Fruit fly (Drosophila melanogaster) whole organism, embryonic: ENCODE results near the gene Ts.
A peak's percentile ranks its signal among the peaks of the same experiment; 100 is the strongest.

Source experiments
- Awh ChIP-seq: fragments of 200-800 bp; sonication (Bioruptor generic); IDR thresholded peaks from 2 replicates; pipeline ENCODE4, ENCODE4 v1.3.6; 2022; ENCODE audit warnings: missing biosample characterization, missing genetic modification characterization
- CG11456 ChIP-seq: fragments of 200-800 bp; sonication (Bioruptor generic); IDR thresholded peaks from 3 replicates; pipeline ENCODE4 v1.3.6; 2022; ENCODE audit warnings: missing biosample characterization, missing genetic modification characterization
- CG12391 ChIP-seq: fragments of 200-800 bp; sonication (Bioruptor generic); optimal IDR thresholded peaks from 3 replicates; lab custom pipeline; 2018; ENCODE audit warnings: missing biosample characterization, mild to moderate bottlenecking, missing genetic modification characterization, moderate library complexity
- CG12659 ChIP-seq: fragments of 200-800 bp; sonication (Bioruptor generic); optimal IDR thresholded peaks from 3 replicates; lab custom pipeline; 2017; ENCODE audit warnings: mild to moderate bottlenecking, missing biosample characterization, missing genetic modification reagents, missing genetic modification characterization
- CG15696 ChIP-seq: fragments of 200-800 bp; sonication (Bioruptor generic); optimal IDR thresholded peaks from 2 replicates; lab custom pipeline; 2019; ENCODE audit warnings: missing biosample characterization, mild to moderate bottlenecking, missing genetic modification characterization, moderate library complexity
- CG1603 ChIP-seq: fragments of 200-800 bp; sonication (Bioruptor generic); optimal IDR thresholded peaks from 2 replicates; lab custom pipeline; 2019; ENCODE audit warnings: missing biosample characterization, mild to moderate bottlenecking, missing genetic modification characterization, moderate library complexity
- CG1647 ChIP-seq: fragments of 200-800 bp; sonication (Bioruptor generic); optimal IDR thresholded peaks from 3 replicates; lab custom pipeline; 2016; ENCODE audit warnings: missing biosample characterization, missing genetic modification characterization
- CG16813 ChIP-seq: fragments of 200-800 bp; sonication (Bioruptor generic); IDR thresholded peaks from 3 replicates; pipeline ENCODE4 v1.3.6; 2022; ENCODE audit warnings: missing biosample characterization, missing genetic modification characterization; ENCODE audit not compliant: partially characterized antibody
- CG18262 ChIP-seq: fragments of 200-800 bp; optimal IDR thresholded peaks from 3 replicates; lab custom pipeline; 2019; ENCODE audit warnings: missing biosample characterization, mild to moderate bottlenecking, missing genetic modification characterization, moderate library complexity
- CG2889 ChIP-seq: fragments of 200-800 bp; sonication (Bioruptor generic); IDR thresholded peaks from 3 replicates; pipeline ENCODE4 v1.3.6; 2022; ENCODE audit warnings: missing biosample characterization, missing genetic modification characterization
- CG33557 ChIP-seq: fragments of 200-800 bp; sonication (Bioruptor generic); optimal IDR thresholded peaks from 2 replicates; lab custom pipeline; 2019; ENCODE audit warnings: missing biosample characterization, mild to moderate bottlenecking, missing genetic modification characterization, moderate library complexity
- CG6254 ChIP-seq: fragments of 200-800 bp; sonication (Bioruptor generic); optimal IDR thresholded peaks from 3 replicates; lab custom pipeline; 2017; ENCODE audit warnings: mild to moderate bottlenecking, missing biosample characterization, missing genetic modification reagents, missing genetic modification characterization
- CG6689 ChIP-seq: fragments of 200-800 bp; sonication (Bioruptor generic); IDR thresholded peaks from 2 replicates; pipeline ENCODE4 v1.3.6; 2022; ENCODE audit warnings: missing biosample characterization, missing genetic modification characterization
- CG7271 ChIP-seq: fragments of 200-800 bp; sonication (Bioruptor generic); optimal IDR thresholded peaks from 2 replicates; lab custom pipeline; 2018; ENCODE audit warnings: missing biosample characterization, mild to moderate bottlenecking, missing genetic modification characterization, moderate library complexity
- CG7357 ChIP-seq: fragments of 200-800 bp; sonication (Bioruptor generic); IDR thresholded peaks from 3 replicates; pipeline ENCODE4 v1.3.6; 2022; ENCODE audit warnings: missing biosample characterization, missing genetic modification characterization
- CG7987 ChIP-seq: fragments of 200-800 bp; sonication (Bioruptor generic); optimal IDR thresholded peaks from 2 replicates; lab custom pipeline; 2018; ENCODE audit warnings: missing biosample characterization, mild to moderate bottlenecking, missing genetic modification characterization, moderate library complexity
- Doc3 ChIP-seq: fragments of 200-800 bp; sonication (Bioruptor generic); IDR thresholded peaks from 3 replicates; pipeline ENCODE4 v1.3.6; 2022; ENCODE audit warnings: missing biosample characterization, missing genetic modification characterization; ENCODE audit not compliant: partially characterized antibody
- Dp ChIP-seq: fragments of 200-800 bp; sonication (Bioruptor generic); optimal IDR thresholded peaks from 2 replicates; lab custom pipeline; 2018; ENCODE audit warnings: missing biosample characterization, mild to moderate bottlenecking, missing genetic modification characterization, moderate library complexity
- Elba2 ChIP-seq: fragments of 200-800 bp; sonication (Bioruptor generic); optimal IDR thresholded peaks from 3 replicates; lab custom pipeline; 2016; ENCODE audit warnings: missing biosample characterization, missing genetic modification characterization
- HLHmδ ChIP-seq: fragments of 200-800 bp; sonication (Bioruptor generic); optimal IDR thresholded peaks from 2 replicates; lab custom pipeline; 2018; ENCODE audit warnings: missing biosample characterization, mild to moderate bottlenecking, missing genetic modification characterization, moderate library complexity
- Mrtf ChIP-seq: fragments of 200-800 bp; sonication (Bioruptor generic); IDR thresholded peaks from 3 replicates; pipeline ENCODE4 v1.3.6; 2022; ENCODE audit warnings: missing biosample characterization, missing genetic modification characterization
- NFAT ChIP-seq: fragments of 200-800 bp; sonication (Bioruptor generic); IDR thresholded peaks from 2 replicates; pipeline ENCODE4 v1.3.6; 2022; ENCODE audit warnings: missing biosample characterization, missing genetic modification characterization
- NK7.1 ChIP-seq: fragments of 200-800 bp; sonication (Bioruptor generic); optimal IDR thresholded peaks from 3 replicates; lab custom pipeline; 2016; ENCODE audit warnings: missing biosample characterization, missing genetic modification characterization
- NfI ChIP-seq: fragments of 200-800 bp; sonication (Bioruptor generic); optimal IDR thresholded peaks from 3 replicates; lab custom pipeline; 2018; ENCODE audit warnings: missing biosample characterization, mild to moderate bottlenecking, missing genetic modification characterization, moderate library complexity
- Rx ChIP-seq: fragments of 200-800 bp; sonication (Bioruptor generic); IDR thresholded peaks from 2 replicates; pipeline ENCODE4 v1.3.6; 2022; ENCODE audit warnings: missing biosample characterization, missing genetic modification characterization
- Scr ChIP-seq: fragments of 200-800 bp; sonication (Bioruptor generic); IDR thresholded peaks from 2 replicates; pipeline ENCODE4 v1.3.6; 2022; ENCODE audit warnings: missing biosample characterization, missing genetic modification characterization; ENCODE audit not compliant: partially characterized antibody
- Usf ChIP-seq: fragments of 200-800 bp; sonication (Bioruptor generic); optimal IDR thresholded peaks from 2 replicates; lab custom pipeline; 2017; ENCODE audit warnings: missing genotype, missing biosample characterization, missing genetic modification characterization
- abd-A ChIP-seq: fragments of 200-800 bp; sonication (Bioruptor generic); optimal IDR thresholded peaks from 3 replicates; lab custom pipeline; 2019; ENCODE audit warnings: missing biosample characterization, mild to moderate bottlenecking, missing genetic modification characterization, moderate library complexity
- bsh ChIP-seq, 2 experiments: fragments of 200-800 bp; sonication (Bioruptor generic); optimal IDR thresholded peaks; 2 replicates each; lab custom pipeline; 2017 to 2018; ENCODE audit warnings: mild to moderate bottlenecking in 2 of 2, missing biosample characterization in 2 of 2, missing genetic modification characterization in 2 of 2, moderate library complexity in 1 of 2
- caup ChIP-seq: fragments of 200-800 bp; sonication (Bioruptor generic); optimal IDR thresholded peaks from 3 replicates; lab custom pipeline; 2017; ENCODE audit warnings: missing biosample characterization, mild to moderate bottlenecking, missing genetic modification characterization, moderate library complexity; ENCODE audit not compliant: severe bottlenecking
- ci ChIP-seq: fragments of 200-800 bp; sonication (Bioruptor generic); IDR thresholded peaks from 3 replicates; pipeline ENCODE4 v1.3.6; 2022; ENCODE audit warnings: missing biosample characterization, missing genetic modification characterization
- ewg ChIP-seq: fragments of 200-800 bp; sonication (Bioruptor generic); optimal IDR thresholded peaks from 3 replicates; lab custom pipeline; 2017; ENCODE audit warnings: mild to moderate bottlenecking, missing biosample characterization, missing genetic modification reagents, missing genetic modification characterization
- fd96Cb ChIP-seq: fragments of 200-800 bp; sonication (Bioruptor generic); optimal IDR thresholded peaks from 2 replicates; lab custom pipeline; 2018; ENCODE audit warnings: missing biosample characterization, mild to moderate bottlenecking, missing genetic modification characterization, moderate library complexity
- gce ChIP-seq: fragments of 200-800 bp; sonication (Bioruptor generic); IDR thresholded peaks from 3 replicates; pipeline ENCODE4 v1.3.6; 2022; ENCODE audit warnings: missing biosample characterization, missing genetic modification characterization
- gcm ChIP-seq: fragments of 200-800 bp; sonication (Bioruptor generic); optimal IDR thresholded peaks from 2 replicates; lab custom pipeline; 2019; ENCODE audit warnings: missing biosample characterization, mild to moderate bottlenecking, missing genetic modification characterization, moderate library complexity
- gfzf ChIP-seq: fragments of 200-800 bp; sonication (Bioruptor generic); optimal IDR thresholded peaks from 2 replicates; lab custom pipeline; 2016; ENCODE audit warnings: missing biosample characterization, mild to moderate bottlenecking, missing genetic modification characterization, moderate library complexity
- h ChIP-seq: fragments of >200 bp; optimal IDR thresholded peaks from 2 replicates; lab custom pipeline; 2017
- insv ChIP-seq, 2 experiments: fragments of 200-800 bp; sonication (Bioruptor generic); optimal IDR thresholded peaks; 3 replicates each; lab custom pipeline; 2016 to 2018; ENCODE audit warnings: missing biosample characterization in 2 of 2, missing genetic modification characterization in 2 of 2
- nmo ChIP-seq: fragments of 200-800 bp; sonication (Bioruptor generic); optimal IDR thresholded peaks from 2 replicates; lab custom pipeline; 2018; ENCODE audit warnings: missing biosample characterization, mild to moderate bottlenecking, missing genetic modification characterization, moderate library complexity
- p53 ChIP-seq: fragments of 200-800 bp; sonication (Bioruptor generic); optimal IDR thresholded peaks from 2 replicates; lab custom pipeline; 2016; ENCODE audit warnings: missing biosample characterization, missing genetic modification characterization
- sens-2 ChIP-seq: fragments of 200-800 bp; sonication (Bioruptor generic); IDR thresholded peaks from 2 replicates; pipeline ENCODE4 v1.3.6; 2022; ENCODE audit warnings: missing biosample characterization, missing genetic modification characterization
- tin ChIP-seq: fragments of 200-800 bp; sonication (Bioruptor generic); optimal IDR thresholded peaks from 3 replicates; lab custom pipeline; 2016; ENCODE audit warnings: missing biosample characterization, missing genetic modification characterization
- ttk ChIP-seq: fragments of 200-800 bp; sonication (Bioruptor generic); IDR thresholded peaks from 2 replicates; pipeline ENCODE4 v2.1.2; 2022; ENCODE audit warnings: missing biosample characterization, missing genetic modification characterization
- twi ChIP-seq: fragments of 200-800 bp; optimal IDR thresholded peaks from 2 replicates; lab custom pipeline; 2019; ENCODE audit warnings: missing biosample characterization, mild to moderate bottlenecking, missing genetic modification characterization, moderate library complexity
- tx ChIP-seq: fragments of 200-800 bp; sonication (Bioruptor generic); optimal IDR thresholded peaks from 2 replicates; lab custom pipeline; 2016; ENCODE audit warnings: missing biosample characterization, missing genetic modification characterization
- unpg ChIP-seq: fragments of 200-800 bp; sonication (Bioruptor generic); optimal IDR thresholded peaks from 3 replicates; lab custom pipeline; 2018; ENCODE audit warnings: missing biosample characterization, mild to moderate bottlenecking, missing genetic modification characterization, moderate library complexity
- wor ChIP-seq: fragments of 200-800 bp; sonication (Bioruptor generic); IDR thresholded peaks from 2 replicates; pipeline ENCODE4 v1.3.6; 2022; ENCODE audit warnings: missing biosample characterization, missing genetic modification characterization
- zen ChIP-seq: fragments of 200-800 bp; sonication (Bioruptor generic); optimal IDR thresholded peaks from 3 replicates; lab custom pipeline; 2018; ENCODE audit warnings: missing biosample characterization, mild to moderate bottlenecking, missing genetic modification characterization, moderate library complexity
- zfh1 ChIP-seq: fragments of 200-800 bp; sonication (Bioruptor generic); IDR thresholded peaks from 3 replicates; pipeline ENCODE4 v1.3.6; 2022; ENCODE audit warnings: missing biosample characterization, missing genetic modification characterization
- zfh2 ChIP-seq: fragments of 200-800 bp; sonication (Bioruptor generic); optimal IDR thresholded peaks from 2 replicates; lab custom pipeline; 2016; ENCODE audit warnings: missing biosample characterization, missing genetic modification characterization

Ts gene

dm6 chr2L:2966917-2967316 lies 2.5 kb downstream of the Ts start (continued):
- no peak for TF ChIP-seq CG12659 (GFP tag; lab: Kevin White, UChicago)
- peak; percentile 74 for TF ChIP-seq CG33557 (GFP tag; lab: Kevin White, UChicago)
- TF ChIP-seq Rx (GFP tag; lab: Robert Waterston, UW): 0 out of 2 replicates have a peak, but pooled peaks have one; percentile 3
- no peak for TF ChIP-seq CG1647
- TF ChIP-seq unpg (GFP tag; lab: Kevin White, UChicago): no peak
- TF ChIP-seq h (lab: Kevin White, UChicago): no peak
- TF ChIP-seq CG7271 (tag; lab: Kevin White, UChicago): peak; percentile 87
- no peak for TF ChIP-seq insv (GFP tag; optimal IDR thresholded peaks at IDR 0.05; lab: Kevin White, UChicago)
- no peak for TF ChIP-seq abd-A (tag; lab: Kevin White, UChicago)
- no peak for TF ChIP-seq CG16813 (GFP tag; lab: Robert Waterston, UW)
- no peak for TF ChIP-seq NfI (GFP tag; lab: Kevin White, UChicago)
- no peak for TF ChIP-seq Usf (GFP tag; lab: Kevin White, UChicago)
- TF ChIP-seq CG12391: peak; percentile 1
- peak; percentile 64; the same call in 2 of the 3 replicates for TF ChIP-seq ci (GFP tag; lab: Robert Waterston, UW)
- TF ChIP-seq nmo (GFP tag; lab: Kevin White, UChicago): no peak
- TF ChIP-seq wor (GFP tag; lab: Robert Waterston, UW): no peak
- TF ChIP-seq tx (GFP tag; lab: Kevin White, UChicago): no peak
- no peak for TF ChIP-seq Dp (GFP tag; lab: Kevin White, UChicago)
- 0 out of 3 replicates have a peak, but pooled peaks have one; percentile 46 for TF ChIP-seq zfh1 (GFP tag; lab: Robert Waterston, UW)
- peak; percentile 21 for TF ChIP-seq Elba2 (GFP tag; lab: Kevin White, UChicago)
- 0 out of 2 replicates have a peak, but pooled peaks have one; percentile 25 for TF ChIP-seq NFAT (GFP tag; lab: Robert Waterston, UW)
- TF ChIP-seq NK7.1 (GFP tag; lab: Kevin White, UChicago): no peak
- TF ChIP-seq caup (GFP tag; lab: Kevin White, UChicago): no peak
- peak; percentile 58 for TF ChIP-seq zen (tag; lab: Kevin White, UChicago)
- no peak for TF ChIP-seq CG18262 (tag; lab: Kevin White, UChicago)
- no peak for TF ChIP-seq ewg (GFP tag; lab: Kevin White, UChicago)
- no peak for TF ChIP-seq tin (GFP tag; lab: Kevin White, UChicago)
- TF ChIP-seq sens-2: peak; percentile 43; the same call in 1 of the 2 replicates
- TF ChIP-seq gfzf: no peak
- TF ChIP-seq Scr (GFP tag; lab: Robert Waterston, UW): no peak
- no peak for TF ChIP-seq CG7987 (GFP tag; lab: Kevin White, UChicago)
- peak; percentile 6 for TF ChIP-seq p53 (GFP tag; lab: Kevin White, UChicago)
- peak; percentile 53 for TF ChIP-seq CG1603 (tag; lab: Kevin White, UChicago)
- TF ChIP-seq zfh2 (GFP tag; lab: Kevin White, UChicago): no peak
- TF ChIP-seq CG6254: peak; percentile 4
- no peak for TF ChIP-seq CG2889 (GFP tag; lab: Robert Waterston, UW)
- peak; percentile 31 for TF ChIP-seq CG15696 (tag; lab: Kevin White, UChicago)
- TF ChIP-seq Doc3: 0 out of 3 replicates have a peak, but pooled peaks have one; percentile 14
- TF ChIP-seq twi (tag; lab: Kevin White, UChicago): peak; percentile 13
- TF ChIP-seq ttk (GFP tag; lab: Robert Waterston, UW): no peak
- TF ChIP-seq gce (GFP tag; lab: Robert Waterston, UW): no peak
- no peak; the same call in 2 of the 3 replicates for TF ChIP-seq CG11456 (GFP tag; lab: Robert Waterston, UW)
- no peak for TF ChIP-seq fd96Cb
- no peak for TF ChIP-seq Awh
- TF ChIP-seq CG6689 (GFP tag; lab: Robert Waterston, UW): no peak
- no peak for TF ChIP-seq gcm (GFP tag; lab: Kevin White, UChicago)
- no peak for TF ChIP-seq CG7357 (GFP tag; lab: Robert Waterston, UW)
- TF ChIP-seq HLHmδ (GFP tag; lab: Kevin White, UChicago): peak; percentile 74
- peak; percentile 38; the same call in 1 of the 3 replicates for TF ChIP-seq Mrtf (GFP tag; lab: Robert Waterston, UW)
- TF ChIP-seq bsh (GFP tag; optimal IDR thresholded peaks at IDR 0.05; lab: Kevin White, UChicago): peak in 1 of 2 experiments; percentile 14
